Worm (Caenorhabditis elegans) whole organism, late embryonic: ENCODE measurements around the gene cyp-34A6.

Experiments
- K09A11.1 ChIP-seq: sonication (generic microtip); optimal IDR thresholded peaks from 2 replicates; lab custom pipeline; 2017; ENCODE audit warnings: antibody characterized with exemption, mild to moderate bottlenecking, missing genetic modification characterization, missing compliant biosample characterization; ENCODE audit not compliant: insufficient read depth
- nfya-1 ChIP-seq: sonication (generic microtip); optimal IDR thresholded peaks from 2 replicates; lab custom pipeline; 2017; ENCODE audit warnings: missing genetic modification characterization, mild to moderate bottlenecking, missing compliant biosample characterization, antibody characterized with exemption, moderate library complexity

ce11 chrV:3935892-3936478 is 25.1 kb downstream of the cyp-34A6 start, which contains the start of gene cyp-35A5:
- TF ChIP-seq K09A11.1 (tag; lab: Kevin White, UChicago) = no peak
- TF ChIP-seq nfya-1 (tag; lab: Kevin White, UChicago) = no peak
